Worm (Caenorhabditis elegans) whole organism, mixed stage, embryonic: ENCODE data around the gene atg-18.

Experiments
- ces-1 ChIP-seq: fragments of 150-350 bp; optimal IDR thresholded peaks from 2 replicates; lab custom pipeline; 2014; ENCODE audit warnings: missing biosample characterization, missing genetic modification reagents, missing genetic modification characterization
- elt-1 ChIP-seq: sonication (generic microtip); optimal IDR thresholded peaks from 2 replicates; lab custom pipeline; 2017; ENCODE audit warnings: missing genetic modification characterization, mild to moderate bottlenecking, missing compliant biosample characterization, antibody characterized with exemption, moderate library complexity, borderline replicate concordance; ENCODE audit not compliant: insufficient read depth
- elt-3 ChIP-seq: fragments of 150-350 bp; optimal IDR thresholded peaks from 2 replicates; lab custom pipeline; 2014; ENCODE audit warnings: missing biosample characterization, missing genetic modification characterization
- lin-32 ChIP-seq: fragments of 200-800 bp; sonication (Bioruptor generic); optimal IDR thresholded peaks from 2 replicates; lab custom pipeline; 2018; ENCODE audit warnings: mild to moderate bottlenecking, missing genetic modification characterization, missing compliant biosample characterization
- nhr-12 ChIP-seq: fragments of 150-350 bp; optimal IDR thresholded peaks from 2 replicates; lab custom pipeline; 2014; ENCODE audit warnings: missing biosample characterization, missing genetic modification characterization
- nhr-237 ChIP-seq: fragments of 150-350 bp; optimal IDR thresholded peaks from 2 replicates; lab custom pipeline; 2014; ENCODE audit warnings: missing biosample characterization, missing genetic modification characterization
- nhr-28 ChIP-seq: fragments of 150-350 bp; optimal IDR thresholded peaks from 2 replicates; lab custom pipeline; 2014; ENCODE audit warnings: missing biosample characterization, missing genetic modification characterization
- sem-2 ChIP-seq: fragments of 200-800 bp; sonication (Bioruptor generic); optimal IDR thresholded peaks from 2 replicates; lab custom pipeline; 2018; ENCODE audit warnings: mild to moderate bottlenecking, missing genetic modification characterization, missing compliant biosample characterization
- snpc-4 ChIP-seq: fragments of 150-350 bp; optimal IDR thresholded peaks from 2 replicates; lab custom pipeline; 2014; ENCODE audit warnings: missing biosample characterization, missing genetic modification characterization
- unc-39 ChIP-seq: fragments of 150-350 bp; optimal IDR thresholded peaks from 2 replicates; lab custom pipeline; 2014; ENCODE audit warnings: missing biosample characterization, missing genetic modification characterization
- unc-62 ChIP-seq: fragments of 150-350 bp; optimal IDR thresholded peaks from 2 replicates; lab custom pipeline; 2014; ENCODE audit warnings: missing biosample characterization, missing genetic modification reagents, missing genetic modification characterization
- ztf-11 ChIP-seq: fragments of 150-350 bp; optimal IDR thresholded peaks from 2 replicates; lab custom pipeline; 2014; ENCODE audit warnings: missing biosample characterization, missing genetic modification characterization

DNA sequence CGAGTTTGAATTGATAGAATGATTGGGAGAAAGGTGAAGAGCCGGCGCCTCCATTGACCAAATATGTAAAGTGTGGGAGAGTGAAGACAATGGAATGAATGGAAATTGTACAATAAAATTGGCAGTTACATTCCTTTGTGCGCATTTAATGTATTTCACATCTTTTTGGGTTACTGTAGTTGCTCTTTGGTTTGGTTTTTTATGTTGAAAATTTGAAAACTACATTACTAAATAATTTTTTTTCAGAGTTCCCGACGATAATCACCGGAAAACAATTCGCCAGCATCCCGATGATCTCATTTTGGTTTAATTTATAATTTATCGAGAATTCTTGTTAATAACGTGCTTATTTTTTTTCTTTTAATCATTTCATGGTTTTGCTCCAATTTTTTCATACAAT, 50.2 kb downstream of the atg-18 start, which contains the start of gene C10B5.1:
- TF ChIP-seq elt-1 (tag; lab: Kevin White, UChicago), result no peak
- no peak for TF ChIP-seq lin-32 (GFP tag; lab: Kevin White, UChicago)
- TF ChIP-seq snpc-4 (tag; lab: Kevin White, UChicago), result no peak
- TF ChIP-seq ces-1 (GFP tag; lab: Kevin White, UChicago), result no peak
- TF ChIP-seq nhr-12 (tag; lab: Kevin White, UChicago), result no peak
- no peak for TF ChIP-seq nhr-28 (tag; lab: Kevin White, UChicago)
- TF ChIP-seq nhr-237 (tag; lab: Kevin White, UChicago), result no peak
- no peak for TF ChIP-seq unc-62 (GFP tag; lab: Kevin White, UChicago)
- no peak for TF ChIP-seq unc-39 (tag; lab: Kevin White, UChicago)
- no peak for TF ChIP-seq ztf-11 (tag; lab: Kevin White, UChicago)
- no peak for TF ChIP-seq elt-3 (tag; lab: Kevin White, UChicago)
- TF ChIP-seq sem-2 (GFP tag; lab: Kevin White, UChicago), result no peak
